Worm (Caenorhabditis elegans) whole organism, L3 larva: ENCODE measurements around the gene srt-53.

Source experiments
- ama-1 ChIP-seq: fragments of 150-350 bp; optimal IDR thresholded peaks from 2 replicates; lab custom pipeline; 2018
- snpc-4 ChIP-seq: fragments of 150-350 bp; optimal IDR thresholded peaks from 2 replicates; lab custom pipeline; 2014; ENCODE audit warnings: missing biosample characterization, missing genetic modification characterization
- unc-39 ChIP-seq: sonication (generic microtip); optimal IDR thresholded peaks from 4 replicates; lab custom pipeline; 2017; ENCODE audit warnings: missing biosample characterization, missing genetic modification characterization

- TF ChIP-seq unc-39 (no peak), ama-1 (lab: Kevin White, UChicago) (no peak), snpc-4 (tag; lab: Kevin White, UChicago) (no peak)
Observed at ce11 chrV:7926784-7927183, 13.4 kb downstream of the srt-53 start, which contains the start of gene srsx-6.
